Worm (Caenorhabditis elegans): ENCODE measurements around the gene F43G6.16.

F43G6.16 gene

DNA sequence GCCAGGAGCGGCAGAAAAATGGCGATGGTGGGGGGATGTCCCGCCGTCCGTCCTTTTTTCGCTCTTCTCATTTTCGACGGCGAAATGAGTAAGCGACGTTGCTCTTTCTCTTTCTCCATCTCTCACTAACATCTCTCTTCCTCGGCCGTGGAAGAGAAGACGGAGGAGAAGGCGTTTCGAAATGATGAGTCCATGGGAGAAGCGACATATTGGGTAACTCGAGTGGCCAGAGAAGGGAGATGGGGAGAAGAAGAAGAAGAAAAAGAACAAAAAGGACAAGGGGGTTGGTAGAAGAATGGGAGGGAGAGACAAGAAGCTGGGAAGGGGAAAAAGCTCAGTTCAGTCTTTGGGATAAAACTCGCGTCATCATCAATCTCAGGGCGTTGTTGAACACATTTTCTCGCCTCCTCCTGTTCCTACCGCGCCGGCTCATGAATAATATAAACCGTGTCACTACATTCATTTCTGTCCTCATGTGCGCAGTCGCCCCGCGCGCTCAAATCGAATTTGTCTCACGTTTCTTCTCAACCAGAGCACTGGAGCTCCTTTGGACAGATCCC lies 30.7 kb downstream of the F43G6.16 start:
- TF ChIP-seq W03F9.2 (tag; optimal IDR thresholded peaks at IDR 0.05) (no peak), him-1 (tag; optimal IDR thresholded peaks at IDR 0.05) (peak; percentile 76)

DNA sequence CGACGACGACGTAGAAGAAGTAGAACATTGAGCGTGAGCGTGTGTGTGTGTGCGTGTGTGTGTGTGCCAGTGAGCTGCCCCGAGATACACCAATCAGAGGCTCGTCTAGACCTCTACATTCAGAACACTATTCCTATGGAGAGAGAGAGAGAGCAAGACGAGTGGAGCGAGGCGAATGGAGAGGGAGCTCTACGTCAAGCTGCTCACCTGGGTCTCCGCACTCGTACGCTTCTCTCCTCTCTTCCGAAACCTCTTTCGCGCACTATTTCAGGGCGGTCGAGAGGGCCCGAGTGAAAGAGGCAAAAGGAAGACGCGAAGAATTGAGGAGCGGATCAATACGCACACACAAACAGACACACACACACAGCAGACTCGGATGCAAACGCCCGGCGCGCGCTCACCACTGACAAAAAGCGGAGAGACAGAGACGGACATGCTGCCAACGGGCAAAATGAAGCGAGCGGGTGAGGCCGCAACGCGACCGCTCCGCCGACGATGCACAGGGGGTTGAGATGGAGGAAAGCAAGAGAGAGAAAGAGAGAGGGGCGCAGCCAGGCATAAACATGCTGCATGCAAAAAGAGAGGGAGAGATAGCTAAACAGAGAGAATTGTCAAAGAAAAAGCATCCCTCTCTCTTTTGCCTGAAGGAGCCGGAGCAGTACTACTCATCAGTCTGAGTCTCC lies 32.8 kb downstream of the F43G6.16 start:
- peak; percentile 17 for TF ChIP-seq W03F9.2 (tag; optimal IDR thresholded peaks at IDR 0.05)
- TF ChIP-seq dao-5 (tag; optimal IDR thresholded peaks at IDR 0.05) = peak; percentile 82
- peak; percentile 93 for TF ChIP-seq him-1 (tag; optimal IDR thresholded peaks at IDR 0.05)

DNA sequence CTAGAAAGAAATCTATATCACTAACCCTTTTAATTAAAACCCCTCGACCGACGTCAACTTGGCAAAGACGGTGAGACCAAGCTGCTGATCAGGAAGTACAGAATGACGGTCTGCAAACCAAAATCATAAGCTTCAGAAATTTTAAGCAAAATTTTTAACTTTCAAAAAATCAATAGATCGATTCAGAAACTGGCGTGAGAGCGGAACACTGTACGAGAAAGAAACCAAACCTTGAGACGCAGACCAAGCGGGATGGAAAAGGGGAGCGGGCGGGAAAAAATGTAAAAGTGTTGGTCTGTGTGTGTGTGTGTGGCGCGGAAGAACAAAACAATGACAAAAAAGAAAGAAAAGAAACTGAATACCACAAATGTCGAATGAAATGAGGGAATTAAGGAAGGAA lies 33.9 kb downstream of the F43G6.16 start, which contains the start of the genes F44E5.17 and gpb-1:
TSS of gene F44E5.17 (minus strand) at position 101 of the 400 bp plus-strand sequence.
TSS of gene gpb-1 (minus strand) at position 118 of the 400 bp plus-strand sequence.
- no peak for TF ChIP-seq dao-5 (tag; optimal IDR thresholded peaks at IDR 0.05)
- no peak for TF ChIP-seq W03F9.2 (tag; optimal IDR thresholded peaks at IDR 0.05)
- TF ChIP-seq him-1 (tag; optimal IDR thresholded peaks at IDR 0.05) = no peak

DNA sequence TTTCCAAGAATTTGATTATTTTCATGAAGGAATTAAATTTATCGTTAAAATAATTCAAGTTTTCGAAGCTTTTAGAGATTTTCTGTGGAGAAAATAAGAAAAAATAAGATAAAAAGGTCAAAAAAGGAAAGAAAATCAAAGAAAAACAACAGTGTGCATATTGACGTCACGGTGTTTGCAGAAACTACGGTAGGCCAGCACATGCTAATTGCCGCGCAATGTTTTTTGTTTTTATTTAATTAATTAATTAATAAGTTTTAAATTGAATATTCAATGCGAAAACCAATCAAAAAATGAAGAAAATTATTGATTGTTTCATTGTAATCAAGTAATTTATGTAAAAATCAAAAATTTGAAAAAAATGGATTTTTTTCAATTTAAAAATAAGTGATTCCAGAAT lies 34.5 kb downstream of the F43G6.16 start:
- TF ChIP-seq dao-5 (tag; optimal IDR thresholded peaks at IDR 0.05) (no peak), W03F9.2 (tag; optimal IDR thresholded peaks at IDR 0.05) (no peak), him-1 (tag; optimal IDR thresholded peaks at IDR 0.05) (no peak)

DNA sequence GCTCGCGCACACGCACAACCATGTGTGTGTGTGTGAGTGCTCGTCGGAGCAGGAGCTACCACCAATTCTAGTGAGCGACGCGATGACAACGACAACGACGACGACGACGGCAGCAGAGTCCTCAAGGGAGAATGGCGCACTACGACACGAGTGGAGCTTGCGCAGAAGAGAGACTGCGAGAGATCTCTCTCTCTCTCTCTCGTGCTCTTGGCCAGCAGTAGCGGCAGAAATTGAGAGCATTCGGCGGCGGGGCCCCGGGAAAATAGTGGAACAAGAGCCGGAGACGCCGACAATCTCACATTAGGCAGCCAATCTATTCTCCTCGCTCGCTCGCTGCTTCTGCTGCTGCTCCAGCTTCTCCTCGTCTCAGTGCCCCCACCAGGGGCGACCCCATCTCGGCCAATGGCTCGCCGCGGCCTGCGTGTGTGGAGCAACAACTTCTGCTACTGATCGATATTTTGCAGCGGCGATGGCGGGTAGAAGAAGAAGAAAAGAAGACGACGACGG lies 35.6 kb downstream of the F43G6.16 start:
- TF ChIP-seq dao-5 (tag; optimal IDR thresholded peaks at IDR 0.05) (no peak), him-1 (tag; optimal IDR thresholded peaks at IDR 0.05) (peak; percentile 91)

DNA sequence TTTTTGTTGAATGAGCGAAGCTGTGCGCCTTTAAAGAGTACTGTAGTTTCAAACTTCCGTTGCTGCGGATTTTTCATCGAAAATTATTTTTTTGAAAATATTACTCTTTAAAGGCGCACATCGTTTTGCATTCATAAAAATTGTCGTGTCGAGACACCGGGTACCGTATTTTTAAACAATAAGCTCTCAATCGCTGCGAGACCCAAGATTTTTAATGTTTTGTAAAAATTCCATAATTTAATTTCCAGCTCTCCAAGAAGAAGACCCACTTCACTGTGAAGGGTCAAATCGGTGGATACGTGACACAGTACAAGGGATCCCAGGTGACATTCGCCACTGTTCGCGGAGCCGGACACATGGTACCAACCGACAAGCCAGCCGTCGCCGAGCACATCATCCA lies 40.1 kb downstream of the F43G6.16 start:
- no peak for TF ChIP-seq W03F9.2 (tag; optimal IDR thresholded peaks at IDR 0.05)
- no peak for TF ChIP-seq dao-5 (tag; optimal IDR thresholded peaks at IDR 0.05)
- no peak for TF ChIP-seq him-1 (tag; optimal IDR thresholded peaks at IDR 0.05)

DNA sequence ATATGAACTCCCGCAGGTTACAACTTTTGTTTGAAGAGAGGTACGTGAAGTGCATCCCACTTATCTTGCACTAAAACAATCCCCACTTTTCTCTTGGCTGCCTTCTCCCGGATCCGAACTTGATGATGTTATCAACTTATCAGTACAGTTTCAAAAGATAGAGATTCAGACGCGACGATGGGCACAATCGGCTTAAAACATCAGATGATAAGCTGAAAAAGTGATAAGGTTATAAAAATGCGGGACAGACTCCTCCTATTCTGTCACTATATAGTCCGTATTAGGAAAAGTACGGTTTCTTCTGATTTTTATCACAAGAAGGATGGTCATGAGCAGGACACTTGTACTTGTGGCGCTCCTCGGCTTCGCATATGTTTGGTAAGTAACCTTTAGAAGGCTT lies 43.2 kb downstream of the F43G6.16 start, which contains the start of gene ctsa-1.2:
TSS of gene ctsa-1.2 (plus strand) at position 160 of the 400 bp plus-strand sequence.
- TF ChIP-seq dao-5 (tag; optimal IDR thresholded peaks at IDR 0.05) = no peak
- no peak for TF ChIP-seq W03F9.2 (tag; optimal IDR thresholded peaks at IDR 0.05)
- TF ChIP-seq him-1 (tag; optimal IDR thresholded peaks at IDR 0.05) = no peak

DNA sequence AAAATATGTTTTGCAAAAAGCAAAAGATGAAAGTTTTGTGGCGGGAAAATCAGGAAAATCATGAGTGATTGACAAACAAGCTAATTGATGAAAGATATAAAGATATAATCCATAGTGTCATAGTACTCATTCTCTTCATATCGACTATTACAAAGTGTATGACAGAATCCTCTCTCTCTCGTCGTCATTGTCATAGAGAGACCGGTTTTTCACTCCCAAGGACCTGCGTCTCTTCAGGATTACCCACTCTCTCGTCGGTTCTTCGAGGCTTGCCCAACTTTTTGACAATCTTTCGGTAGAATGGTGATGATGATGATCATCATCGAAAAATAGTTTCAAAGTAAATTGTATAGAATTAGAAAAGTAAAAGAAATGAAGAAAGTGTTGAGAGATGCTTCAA lies 45.1 kb downstream of the F43G6.16 start:
- no peak for TF ChIP-seq him-1 (tag; optimal IDR thresholded peaks at IDR 0.05)
- TF ChIP-seq W03F9.2 (tag; optimal IDR thresholded peaks at IDR 0.05) = no peak
- no peak for TF ChIP-seq dao-5 (tag; optimal IDR thresholded peaks at IDR 0.05)

DNA sequence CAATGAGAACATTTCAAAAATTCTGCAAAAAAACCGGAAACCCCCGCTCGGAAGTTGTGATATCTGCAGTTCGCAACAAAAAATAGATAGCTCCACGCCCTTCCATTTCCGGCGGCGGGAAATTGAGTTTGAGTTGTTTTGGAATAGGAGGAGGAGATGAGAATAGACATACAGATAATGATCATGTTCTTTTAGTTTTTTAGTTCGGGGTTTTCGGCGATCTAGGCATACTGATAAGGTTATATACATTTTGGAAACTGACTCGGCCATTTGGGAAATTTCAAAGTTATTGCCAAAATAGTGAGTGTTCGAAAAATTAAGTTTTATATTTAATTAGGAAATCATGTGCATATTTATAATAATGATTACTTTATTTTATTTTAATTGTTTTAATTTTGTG lies 48.6 kb downstream of the F43G6.16 start:
- TF ChIP-seq W03F9.2 (tag; optimal IDR thresholded peaks at IDR 0.05) (no peak), dao-5 (tag; optimal IDR thresholded peaks at IDR 0.05) (no peak), him-1 (tag; optimal IDR thresholded peaks at IDR 0.05) (no peak)

DNA sequence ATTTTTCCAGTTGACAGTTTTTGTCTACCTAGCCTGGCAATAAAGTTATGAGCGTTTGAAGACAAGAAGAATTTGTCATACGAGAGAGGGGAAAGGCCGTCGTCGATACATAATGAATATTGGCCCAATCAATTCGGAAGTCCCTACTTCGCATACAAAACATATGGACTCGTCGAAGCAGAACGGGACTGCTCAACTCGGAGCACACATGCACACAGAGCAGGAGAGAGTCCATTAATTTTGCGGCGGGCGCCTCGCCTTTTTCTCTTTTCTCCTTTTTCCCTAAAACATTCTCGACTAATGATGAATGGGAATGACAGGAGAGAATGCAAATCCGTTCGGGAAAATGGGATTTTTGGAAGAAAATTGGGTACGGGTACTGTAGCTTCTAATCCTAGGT lies 49.9 kb downstream of the F43G6.16 start, which contains the start of gene F13D12.8:
TSS of gene F13D12.8 (minus strand) at position 82 of the 400 bp plus-strand sequence.
- TF ChIP-seq him-1 (tag; optimal IDR thresholded peaks at IDR 0.05) (no peak), W03F9.2 (tag; optimal IDR thresholded peaks at IDR 0.05) (no peak), dao-5 (tag; optimal IDR thresholded peaks at IDR 0.05) (no peak)
